Fruit fly (Drosophila melanogaster): Measurements from ENCODE around the gene CG31816.

- TF ChIP-seq Snoo (tag; optimal IDR thresholded peaks at IDR 0.05) (no peak), CG34367 (tag; optimal IDR thresholded peaks at IDR 0.05) (peak; percentile 1), EcR (GFP tag; optimal IDR thresholded peaks at IDR 0.05) (no peak), CG9948 (tag; optimal IDR thresholded peaks at IDR 0.05) (peak; percentile 59), CG13204 (GFP tag; optimal IDR thresholded peaks at IDR 0.05) (no peak), D1 (tag; optimal IDR thresholded peaks at IDR 0.05) (peak; percentile 43)
Observed at dm6 chr2L:16537049-16537459, 5.3 kb upstream of the CG31816 start.
